Worm (Caenorhabditis elegans): ENCODE measurements around the gene ZK1290.14.

Gene ZK1290.14

ce11 chrII:7575614-7576013 is 20.2 kb upstream of the ZK1290.14 start, which contains the start of gene F35D2.1:
Gene F35D2.1, plus strand, starts transcription at chrII:7575914.
- TF ChIP-seq dox-1 (GFP tag; IDR thresholded peaks at IDR 0.05): no peak
- TF ChIP-seq aptf-2 (GFP tag; conservative IDR thresholded peaks at IDR 0.05): no peak
- no peak for TF ChIP-seq Y67H2A.10 (GFP tag; conservative IDR thresholded peaks at IDR 0.05)
- TF ChIP-seq zfh-2 (GFP tag; conservative IDR thresholded peaks at IDR 0.05): no peak

ce11 chrII:7574143-7574542 is 18.8 kb upstream of the ZK1290.14 start, which contains the start of gene F35D2.2:
Gene F35D2.2, plus strand, starts transcription at chrII:7574443.
- TF ChIP-seq ztf-22 (GFP tag; optimal IDR thresholded peaks at IDR 0.05): no peak
- no peak for TF ChIP-seq pbrm-1 (GFP tag; IDR thresholded peaks at IDR 0.05)
- TF ChIP-seq ztf-3 (GFP tag; optimal IDR thresholded peaks at IDR 0.05): no peak
- TF ChIP-seq B0261.1 (tag; optimal IDR thresholded peaks at IDR 0.05): no peak
- TF ChIP-seq rec-8 (tag; optimal IDR thresholded peaks at IDR 0.05): no peak
- TF ChIP-seq xnd-1 (tag; optimal IDR thresholded peaks at IDR 0.05): no peak
- TF ChIP-seq F39B2.1 (GFP tag; IDR thresholded peaks at IDR 0.05): no peak
- no peak for TF ChIP-seq Y53G8AR.9 (GFP tag; conservative IDR thresholded peaks at IDR 0.05)
- no peak for TF ChIP-seq ztf-26 (tag; optimal IDR thresholded peaks at IDR 0.05)
- TF ChIP-seq nhr-120 (GFP tag; IDR thresholded peaks at IDR 0.05): no peak
- no peak for TF ChIP-seq tbp1 (GFP tag; optimal IDR thresholded peaks at IDR 0.05)
- TF ChIP-seq lin-40 (tag; optimal IDR thresholded peaks at IDR 0.05): no peak
- TF ChIP-seq Y56A3A.18 (GFP tag; IDR thresholded peaks at IDR 0.05): no peak
- TF ChIP-seq nfya-1 (tag; optimal IDR thresholded peaks at IDR 0.05; ENCODE audit: borderline replicate concordance, insufficient read depth): no peak
- no peak for TF ChIP-seq F55B11.4 (tag; optimal IDR thresholded peaks at IDR 0.05; ENCODE audit: borderline replicate concordance, insufficient read depth)
- no peak for TF ChIP-seq madf-8 (GFP tag; conservative IDR thresholded peaks at IDR 0.05)
- no peak for TF ChIP-seq lir-1 (GFP tag; conservative IDR thresholded peaks at IDR 0.05)

ce11 chrII:7570820-7571219 is 15.4 kb upstream of the ZK1290.14 start:
- no peak for TF ChIP-seq xnd-1 (tag; optimal IDR thresholded peaks at IDR 0.05)
- no peak for TF ChIP-seq ccch-3 (GFP tag; optimal IDR thresholded peaks at IDR 0.05)
- no peak for TF ChIP-seq Y56A3A.18 (GFP tag; IDR thresholded peaks at IDR 0.05)
- TF ChIP-seq aptf-2 (GFP tag; conservative IDR thresholded peaks at IDR 0.05): no peak
- TF ChIP-seq hmg-1.2 (GFP tag; IDR thresholded peaks at IDR 0.05): no peak
- no peak for TF ChIP-seq dpl-1 (GFP tag; optimal IDR thresholded peaks at IDR 0.05)
- TF ChIP-seq B0019.2 (GFP tag; conservative IDR thresholded peaks at IDR 0.05): no peak

ce11 chrII:7570305-7570704 is 14.9 kb upstream of the ZK1290.14 start, which contains the start of gene F35D2.3:
Gene F35D2.3, plus strand, starts transcription at chrII:7570605.
- TF ChIP-seq hmg-1.2 (GFP tag; IDR thresholded peaks at IDR 0.05) (no peak), ztf-28 (GFP tag; IDR thresholded peaks at IDR 0.05) (no peak), attf-3 (GFP tag; conservative IDR thresholded peaks at IDR 0.05) (no peak)

- no peak for TF ChIP-seq mes-4 (tag; optimal IDR thresholded peaks at IDR 0.05)
- TF ChIP-seq zim-3 (tag; optimal IDR thresholded peaks at IDR 0.05): no peak
- no peak for TF ChIP-seq egrh-3 (GFP tag; IDR thresholded peaks at IDR 0.05)
- no peak for TF ChIP-seq snpc-1.3 (tag; optimal IDR thresholded peaks at IDR 0.05; ENCODE audit: insufficient read depth)
- TF ChIP-seq nhr-120 (GFP tag; IDR thresholded peaks at IDR 0.05): no peak
- no peak for TF ChIP-seq snpc-1.1 (tag; optimal IDR thresholded peaks at IDR 0.05; ENCODE audit: insufficient read depth)
- TF ChIP-seq snpc-4 (GFP tag; optimal IDR thresholded peaks at IDR 0.05): no peak
- TF ChIP-seq snpc-4 (tag; optimal IDR thresholded peaks at IDR 0.05): no peak
- TF ChIP-seq madf-3 (GFP tag; IDR thresholded peaks at IDR 0.05): no peak
- no peak for TF ChIP-seq rec-8 (tag; optimal IDR thresholded peaks at IDR 0.05)
- no peak for TF ChIP-seq let-526 (GFP tag; IDR thresholded peaks at IDR 0.05)
- no peak for TF ChIP-seq tbx-9 (tag; optimal IDR thresholded peaks at IDR 0.05; ENCODE audit: borderline replicate concordance)
- no peak for TF ChIP-seq ceh-91 (GFP tag; IDR thresholded peaks at IDR 0.05)
- no peak for TF ChIP-seq bed-2 (GFP tag; IDR thresholded peaks at IDR 0.05)
- TF ChIP-seq ceh-58 (GFP tag; IDR thresholded peaks at IDR 0.05): no peak
- no peak for TF ChIP-seq tbp1 (GFP tag; optimal IDR thresholded peaks at IDR 0.05)
- no peak for TF ChIP-seq dpff-1 (tag; optimal IDR thresholded peaks at IDR 0.05)
- TF ChIP-seq F52B5.7 (tag; optimal IDR thresholded peaks at IDR 0.05): no peak
These were observed 7.2 kb upstream of the ZK1290.14 start for ce11 chrII:7562616-7563015.
